Fruit fly (Drosophila melanogaster): ENCODE measurements around the gene CG15784.

The CG15784 gene

DNA sequence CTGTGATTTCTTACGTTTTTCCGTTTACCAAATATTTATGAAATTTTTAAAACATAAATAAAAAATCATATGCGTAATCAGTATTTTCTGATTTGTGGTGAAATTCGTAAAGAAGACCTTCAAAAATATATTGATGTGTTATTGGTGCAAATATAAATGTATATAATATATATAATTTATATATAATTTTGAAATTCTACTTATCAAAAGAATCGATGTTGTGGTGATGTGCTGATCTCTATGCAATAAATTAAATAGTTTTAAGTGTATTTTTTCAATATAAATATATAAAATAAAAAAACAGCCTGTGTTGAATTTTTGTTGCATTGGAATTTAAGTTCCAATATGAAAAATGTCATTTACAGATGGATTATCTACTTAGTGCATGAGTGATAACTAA, at the start of gene CG15784:
Gene CG15784, plus strand, starts transcription at position 301 of the 400 bp plus-strand sequence.
- no peak for TF ChIP-seq CG7987 (GFP tag; optimal IDR thresholded peaks at IDR 0.05)
- no peak for TF ChIP-seq Aef1 (GFP tag; IDR thresholded peaks at IDR 0.05)
- TF ChIP-seq Myb (GFP tag; optimal IDR thresholded peaks at IDR 0.05): no peak
- TF ChIP-seq BtbVII (GFP tag; optimal IDR thresholded peaks at IDR 0.05): no peak
- no peak for TF ChIP-seq CG1024 (GFP tag; IDR thresholded peaks at IDR 0.05)
- no peak for TF ChIP-seq Deaf1 (tag; optimal IDR thresholded peaks at IDR 0.05)
- no peak for TF ChIP-seq Optix (GFP tag; IDR thresholded peaks at IDR 0.05)

DNA sequence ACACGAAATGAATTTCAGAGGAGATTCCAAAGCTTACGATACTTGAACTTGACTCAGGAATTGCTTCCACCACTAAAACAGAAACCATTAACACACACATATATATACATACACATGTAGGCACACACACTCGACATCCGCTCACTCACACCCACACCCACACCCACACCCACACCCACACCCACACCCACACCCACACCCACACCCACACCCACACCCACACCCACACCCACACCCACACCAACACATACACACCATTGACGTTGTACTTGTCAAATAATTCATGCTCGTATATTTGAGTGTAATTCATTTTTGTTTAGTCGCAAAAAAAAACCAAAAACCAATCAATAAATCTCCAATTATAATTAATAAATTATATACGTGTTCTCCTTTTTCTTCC, 46.8 kb upstream of the CG15784 start:
- peak; percentile 98 for TF ChIP-seq CG42726 (GFP tag; IDR thresholded peaks at IDR 0.05; ENCODE audit: partially characterized antibody)
- TF ChIP-seq CG17802 (tag; optimal IDR thresholded peaks at IDR 0.05): no peak
- 0 out of 3 replicates have a peak, but pooled peaks have one; percentile 28 for TF ChIP-seq knrl (GFP tag; IDR thresholded peaks at IDR 0.05; ENCODE audit: partially characterized antibody)
- peak; percentile 13; the same call in 1 of the 2 replicates for TF ChIP-seq amos (GFP tag; IDR thresholded peaks at IDR 0.05; ENCODE audit: partially characterized antibody)
- TF ChIP-seq gt (GFP tag; IDR thresholded peaks at IDR 0.05): no peak
- TF ChIP-seq CG2129 (GFP tag; IDR thresholded peaks at IDR 0.05; ENCODE audit: partially characterized antibody): peak; percentile 73; the same call in 1 of the 2 replicates

DNA sequence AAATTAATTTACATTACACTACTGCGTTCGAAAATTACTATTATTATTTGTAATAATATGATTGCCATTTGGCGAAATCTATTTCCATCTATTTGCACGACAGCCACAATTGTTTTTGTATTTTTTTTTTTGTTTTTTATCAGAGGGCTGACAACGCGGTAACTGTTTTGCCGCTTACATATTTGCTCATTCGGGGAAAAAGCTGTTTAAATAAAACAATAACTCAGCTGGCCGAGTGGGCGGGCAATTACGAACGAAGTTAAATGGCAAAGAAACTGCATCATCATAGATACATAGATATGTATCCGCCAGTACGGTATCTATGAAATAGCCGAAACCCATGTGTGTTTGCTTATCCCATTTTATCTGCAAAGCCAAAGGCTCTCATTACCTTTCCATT, 20.5 kb upstream of the CG15784 start:
- TF ChIP-seq CG14710 (tag; optimal IDR thresholded peaks at IDR 0.05) (no peak), phol (tag; optimal IDR thresholded peaks at IDR 0.05) (no peak), Fer1 (GFP tag; optimal IDR thresholded peaks at IDR 0.05) (peak; percentile 58), chinmo (GFP tag; IDR thresholded peaks at IDR 0.05; ENCODE audit: partially characterized antibody) (no peak), cwo (GFP tag; optimal IDR thresholded peaks at IDR 0.05) (peak; percentile 3), zf30C (GFP tag; optimal IDR thresholded peaks at IDR 0.05) (no peak), CG6854 (GFP tag; optimal IDR thresholded peaks at IDR 0.05) (peak; percentile 19), Bteb2 (GFP tag; optimal IDR thresholded peaks at IDR 0.05) (no peak), CG10462 (GFP tag; optimal IDR thresholded peaks at IDR 0.05) (no peak), pb (GFP tag; optimal IDR thresholded peaks at IDR 0.05) (no peak), CG6765 (GFP tag; optimal IDR thresholded peaks at IDR 0.05) (peak; percentile 15), ftz-f1 (GFP tag; optimal IDR thresholded peaks at IDR 0.05) (no peak), CG1602 (GFP tag; optimal IDR thresholded peaks at IDR 0.05) (no peak), bbx (GFP tag; IDR thresholded peaks at IDR 0.05; ENCODE audit: partially characterized antibody) (no peak), Myb (GFP tag; optimal IDR thresholded peaks at IDR 0.05) (no peak), Oaz (GFP tag; IDR thresholded peaks at IDR 0.05) (no peak), Blimp-1 (GFP tag; optimal IDR thresholded peaks at IDR 0.05) (no peak), E2f2 (GFP tag; IDR thresholded peaks at IDR 0.05) (no peak), CG13296 (GFP tag; optimal IDR thresholded peaks at IDR 0.05) (peak; percentile 39), knrl (GFP tag; IDR thresholded peaks at IDR 0.05; ENCODE audit: partially characterized antibody) (no peak), insv (GFP tag; optimal IDR thresholded peaks at IDR 0.05) (no peak), Meics (GFP tag; optimal IDR thresholded peaks at IDR 0.05) (peak; percentile 50), CG15479 (GFP tag; optimal IDR thresholded peaks at IDR 0.05) (no peak), CG4730 (GFP tag; IDR thresholded peaks at IDR 0.05) (no peak), Hr78 (GFP tag; optimal IDR thresholded peaks at IDR 0.05) (no peak), CG3163 (GFP tag; optimal IDR thresholded peaks at IDR 0.05) (no peak), Tbp (GFP tag; optimal IDR thresholded peaks at IDR 0.05) (no peak), CG8089 (GFP tag; optimal IDR thresholded peaks at IDR 0.05) (no peak), shn (GFP tag; optimal IDR thresholded peaks at IDR 0.05) (no peak), jumu (GFP tag; optimal IDR thresholded peaks at IDR 0.05) (no peak), zen2 (GFP tag; IDR thresholded peaks at IDR 0.05; ENCODE audit: partially characterized antibody) (no peak), BtbVII (GFP tag; optimal IDR thresholded peaks at IDR 0.05) (peak; percentile 35), PHDP (tag; optimal IDR thresholded peaks at IDR 0.05) (peak; percentile 34), CG6813 (GFP tag; optimal IDR thresholded peaks at IDR 0.05) (peak; percentile 21), CG4360 (GFP tag; IDR thresholded peaks at IDR 0.05) (no peak), CG12942 (GFP tag; optimal IDR thresholded peaks at IDR 0.05) (no peak), CG17912 (GFP tag; optimal IDR thresholded peaks at IDR 0.05) (no peak)
